Fruit fly (Drosophila melanogaster) whole organism, embryonic: ENCODE data around the gene Zasp66.

Experiments used
- BtbVII ChIP-seq: fragments of 200-800 bp; sonication (Bioruptor generic); optimal IDR thresholded peaks from 3 replicates; lab custom pipeline; 2017; ENCODE audit warnings: missing biosample characterization, mild to moderate bottlenecking, missing genetic modification characterization
- CG10431 ChIP-seq: fragments of 200-800 bp; sonication (Bioruptor generic); optimal IDR thresholded peaks from 3 replicates; lab custom pipeline; 2018; ENCODE audit warnings: missing biosample characterization, mild to moderate bottlenecking, missing genetic modification characterization
- CG11398 ChIP-seq: fragments of 200-800 bp; sonication (Bioruptor generic); optimal IDR thresholded peaks from 2 replicates; lab custom pipeline; 2016; ENCODE audit warnings: missing biosample characterization, missing genetic modification characterization
- CG12155 ChIP-seq: fragments of 200-800 bp; sonication (Bioruptor generic); optimal IDR thresholded peaks from 3 replicates; lab custom pipeline; 2016; ENCODE audit warnings: missing biosample characterization, missing genetic modification characterization
- CG12219 ChIP-seq: fragments of 200-800 bp; sonication (Bioruptor generic); optimal IDR thresholded peaks from 3 replicates; lab custom pipeline; 2018; ENCODE audit warnings: missing biosample characterization, mild to moderate bottlenecking, missing genetic modification characterization
- CG12744 ChIP-seq: fragments of 200-800 bp; sonication (Bioruptor generic); optimal IDR thresholded peaks from 2 replicates; lab custom pipeline; 2016; ENCODE audit warnings: missing biosample characterization, missing genetic modification characterization
- CG12769 ChIP-seq: fragments of 200-800 bp; sonication (Bioruptor generic); optimal IDR thresholded peaks from 2 replicates; lab custom pipeline; 2019; ENCODE audit warnings: missing biosample characterization, mild to moderate bottlenecking, missing genetic modification characterization, moderate library complexity
- CG13894 ChIP-seq: fragments of 200-800 bp; sonication (Bioruptor generic); optimal IDR thresholded peaks from 3 replicates; lab custom pipeline; 2018; ENCODE audit warnings: missing biosample characterization, mild to moderate bottlenecking, missing genetic modification characterization, moderate library complexity
- CG14710 ChIP-seq: fragments of 200-800 bp; sonication (Bioruptor generic); optimal IDR thresholded peaks from 3 replicates; lab custom pipeline; 2019; ENCODE audit warnings: missing biosample characterization, mild to moderate bottlenecking, missing genetic modification characterization, moderate library complexity
- CG14965 ChIP-seq: fragments of 200-800 bp; sonication (Bioruptor generic); optimal IDR thresholded peaks from 2 replicates; lab custom pipeline; 2016; ENCODE audit warnings: missing biosample characterization, missing genetic modification characterization, borderline replicate concordance
- CG15479 ChIP-seq: fragments of 200-800 bp; sonication (Bioruptor generic); optimal IDR thresholded peaks from 3 replicates; lab custom pipeline; 2019; ENCODE audit warnings: missing biosample characterization, mild to moderate bottlenecking, missing genetic modification characterization, moderate library complexity
- CG16813 ChIP-seq: fragments of 200-800 bp; sonication (Bioruptor generic); IDR thresholded peaks from 3 replicates; pipeline ENCODE4 v1.3.6; 2022; ENCODE audit warnings: missing biosample characterization, missing genetic modification characterization; ENCODE audit not compliant: partially characterized antibody
- CG16863 ChIP-seq: fragments of 200-800 bp; sonication (Bioruptor generic); optimal IDR thresholded peaks from 3 replicates; lab custom pipeline; 2016; ENCODE audit warnings: missing biosample characterization, missing genetic modification characterization
- CG17568 ChIP-seq: fragments of 200-800 bp; sonication (Bioruptor generic); optimal IDR thresholded peaks from 2 replicates; lab custom pipeline; 2018; ENCODE audit warnings: missing biosample characterization, mild to moderate bottlenecking, missing genetic modification characterization, moderate library complexity
- CG2120 ChIP-seq: fragments of 200-800 bp; sonication (Bioruptor generic); optimal IDR thresholded peaks from 3 replicates; lab custom pipeline; 2016; ENCODE audit warnings: missing biosample characterization, missing genetic modification characterization
- CG3163 ChIP-seq: fragments of 200-800 bp; sonication (Bioruptor generic); optimal IDR thresholded peaks from 3 replicates; lab custom pipeline; 2016; ENCODE audit warnings: missing biosample characterization, missing genetic modification characterization
- CG6791 ChIP-seq: fragments of 200-800 bp; sonication (Bioruptor generic); IDR thresholded peaks from 3 replicates; pipeline ENCODE4 v1.3.6; 2022; ENCODE audit warnings: missing biosample characterization, missing genetic modification characterization; ENCODE audit not compliant: partially characterized antibody
- CG7271 ChIP-seq: fragments of 200-800 bp; sonication (Bioruptor generic); optimal IDR thresholded peaks from 2 replicates; lab custom pipeline; 2018; ENCODE audit warnings: missing biosample characterization, mild to moderate bottlenecking, missing genetic modification characterization, moderate library complexity
- CkIIα-i1 ChIP-seq: fragments of 200-800 bp; sonication (Bioruptor generic); IDR thresholded peaks from 2 replicates; pipeline ENCODE4 v1.3.6; 2022; ENCODE audit warnings: missing biosample characterization, missing genetic modification characterization
- E2f1 ChIP-seq: fragments of 200-800 bp; sonication (Bioruptor generic); IDR thresholded peaks from 2 replicates; pipeline ENCODE4 v1.3.6; 2022; ENCODE audit warnings: missing biosample characterization, missing genetic modification characterization
- Gug ChIP-seq: fragments of 200-800 bp; sonication (Bioruptor generic); IDR thresholded peaks from 4 replicates; pipeline ENCODE4 v1.3.6; 2022; ENCODE audit warnings: missing biosample characterization, missing genetic modification characterization
- H15 ChIP-seq: fragments of 200-800 bp; sonication (Bioruptor generic); IDR thresholded peaks from 3 replicates; pipeline ENCODE4 v1.3.6; 2022; ENCODE audit warnings: missing biosample characterization, missing genetic modification characterization
- HLH4C ChIP-seq: fragments of 200-800 bp; sonication (Bioruptor generic); IDR thresholded peaks from 3 replicates; pipeline ENCODE4 v1.3.6; 2022; ENCODE audit warnings: missing biosample characterization, missing genetic modification characterization; ENCODE audit not compliant: partially characterized antibody
- Hr78 ChIP-seq, 2 experiments: fragments of 200-800 bp in 1 of 2; fragments of >200 bp in 1 of 2; sonication (Bioruptor generic) in 1 of 2; optimal IDR thresholded peaks; 2 replicates each; lab custom pipeline; 2017 to 2019; ENCODE audit warnings: missing biosample characterization in 2 of 2, missing genetic modification characterization in 2 of 2, mild to moderate bottlenecking in 1 of 2, moderate library complexity in 1 of 2
- MESR4 ChIP-seq: fragments of 200-800 bp; sonication (Bioruptor generic); optimal IDR thresholded peaks from 2 replicates; lab custom pipeline; 2018; ENCODE audit warnings: missing biosample characterization, mild to moderate bottlenecking, missing genetic modification characterization, moderate library complexity
- Max ChIP-seq: fragments of 200-800 bp; sonication (Bioruptor generic); optimal IDR thresholded peaks from 2 replicates; lab custom pipeline; 2016; ENCODE audit warnings: missing biosample characterization, mild to moderate bottlenecking, missing genetic modification characterization
- NC2α ChIP-seq: fragments of 200-800 bp; sonication (Bioruptor generic); optimal IDR thresholded peaks from 2 replicates; lab custom pipeline; 2016; ENCODE audit warnings: missing biosample characterization, missing genetic modification characterization
- PHDP ChIP-seq: fragments of 200-800 bp; sonication (Bioruptor generic); optimal IDR thresholded peaks from 3 replicates; lab custom pipeline; 2018; ENCODE audit warnings: missing biosample characterization, mild to moderate bottlenecking, missing genetic modification characterization, moderate library complexity
- ab ChIP-seq: fragments of 200-800 bp; sonication (Bioruptor generic); optimal IDR thresholded peaks from 2 replicates; lab custom pipeline; 2016; ENCODE audit warnings: missing biosample characterization, missing genetic modification characterization
- ash1 ChIP-seq: fragments of 200-800 bp; sonication (Bioruptor generic); optimal IDR thresholded peaks from 2 replicates; lab custom pipeline; 2018; ENCODE audit warnings: missing biosample characterization, mild to moderate bottlenecking, missing genetic modification characterization
- bsh ChIP-seq, 2 experiments: fragments of 200-800 bp; sonication (Bioruptor generic); optimal IDR thresholded peaks; 2 replicates each; lab custom pipeline; 2017 to 2018; ENCODE audit warnings: mild to moderate bottlenecking in 2 of 2, missing biosample characterization in 2 of 2, missing genetic modification characterization in 2 of 2, moderate library complexity in 1 of 2
- cg ChIP-seq: fragments of 200-800 bp; sonication (Bioruptor generic); optimal IDR thresholded peaks from 3 replicates; lab custom pipeline; 2019; ENCODE audit warnings: missing biosample characterization, mild to moderate bottlenecking, missing genetic modification characterization, moderate library complexity
- dysf ChIP-seq: fragments of 200-800 bp; sonication (Bioruptor generic); IDR thresholded peaks from 3 replicates; pipeline ENCODE4 v1.3.6; 2022; ENCODE audit warnings: missing biosample characterization, missing genetic modification characterization
- ems ChIP-seq: fragments of 200-800 bp; sonication (Bioruptor generic); optimal IDR thresholded peaks from 3 replicates; lab custom pipeline; 2016; ENCODE audit warnings: missing biosample characterization, missing genetic modification characterization
- en ChIP-seq: fragments of 200-800 bp; sonication (Bioruptor generic); optimal IDR thresholded peaks from 2 replicates; lab custom pipeline; 2016; ENCODE audit warnings: missing biosample characterization, missing genetic modification characterization
- ewg ChIP-seq: fragments of 200-800 bp; sonication (Bioruptor generic); optimal IDR thresholded peaks from 3 replicates; lab custom pipeline; 2017; ENCODE audit warnings: mild to moderate bottlenecking, missing biosample characterization, missing genetic modification reagents, missing genetic modification characterization
- fd102C ChIP-seq: fragments of 200-800 bp; sonication (Bioruptor generic); optimal IDR thresholded peaks from 2 replicates; lab custom pipeline; 2018; ENCODE audit warnings: missing biosample characterization, mild to moderate bottlenecking, missing genetic modification characterization, moderate library complexity
- gro ChIP-seq: fragments of 200-800 bp; sonication (Bioruptor generic); optimal IDR thresholded peaks from 2 replicates; lab custom pipeline; 2016; ENCODE audit warnings: missing biosample characterization, missing genetic modification characterization
- lmd ChIP-seq: fragments of 200-800 bp; sonication (Bioruptor generic); IDR thresholded peaks from 2 replicates; pipeline ENCODE4 v1.3.6; 2022; ENCODE audit warnings: missing biosample characterization, missing genetic modification characterization
- lola ChIP-seq, 3 experiments: fragments of >200 bp in 2 of 3; fragments of 200-800 bp in 1 of 3; sonication (Bioruptor generic) in 1 of 3; optimal IDR thresholded peaks; 2 replicates each; lab custom pipeline; 2017 to 2019; ENCODE audit warnings: missing biosample characterization in 3 of 3, missing genetic modification characterization in 3 of 3, mild to moderate bottlenecking in 1 of 3, moderate library complexity in 1 of 3
- ro ChIP-seq: fragments of 200-800 bp; sonication (Bioruptor generic); IDR thresholded peaks from 2 replicates; pipeline ENCODE4 v1.3.6; 2022; ENCODE audit warnings: missing biosample characterization, missing genetic modification characterization
- run ChIP-seq: fragments of 200-800 bp; sonication (Bioruptor generic); optimal IDR thresholded peaks from 3 replicates; lab custom pipeline; 2018; ENCODE audit warnings: missing biosample characterization, mild to moderate bottlenecking, missing genetic modification characterization
- sc ChIP-seq, 3 experiments: fragments of >200 bp in 2 of 3; fragments of 200-800 bp in 1 of 3; sonication (Bioruptor generic) in 1 of 3; optimal IDR thresholded peaks; 2 replicates in 2 of 3; 3 replicates in 1 of 3; lab custom pipeline; 2017; ENCODE audit warnings: mild to moderate bottlenecking in 1 of 3, missing biosample characterization in 1 of 3, missing genetic modification characterization in 1 of 3, missing genetic modification reagents in 1 of 3
- sima ChIP-seq: fragments of 200-800 bp; sonication (Bioruptor generic); optimal IDR thresholded peaks from 2 replicates; lab custom pipeline; 2016; ENCODE audit warnings: missing biosample characterization, missing genetic modification characterization
- sr ChIP-seq: fragments of 200-800 bp; sonication (Bioruptor generic); IDR thresholded peaks from 3 replicates; pipeline ENCODE4 v1.3.6; 2022; ENCODE audit warnings: missing biosample characterization, missing genetic modification characterization
- wek ChIP-seq: fragments of 200-800 bp; sonication (Bioruptor generic); optimal IDR thresholded peaks from 3 replicates; lab custom pipeline; 2018; ENCODE audit warnings: missing biosample characterization, mild to moderate bottlenecking, missing genetic modification characterization, moderate library complexity
- wor ChIP-seq: fragments of 200-800 bp; sonication (Bioruptor generic); IDR thresholded peaks from 2 replicates; pipeline ENCODE4 v1.3.6; 2022; ENCODE audit warnings: missing biosample characterization, missing genetic modification characterization

Gene Zasp66

DNA sequence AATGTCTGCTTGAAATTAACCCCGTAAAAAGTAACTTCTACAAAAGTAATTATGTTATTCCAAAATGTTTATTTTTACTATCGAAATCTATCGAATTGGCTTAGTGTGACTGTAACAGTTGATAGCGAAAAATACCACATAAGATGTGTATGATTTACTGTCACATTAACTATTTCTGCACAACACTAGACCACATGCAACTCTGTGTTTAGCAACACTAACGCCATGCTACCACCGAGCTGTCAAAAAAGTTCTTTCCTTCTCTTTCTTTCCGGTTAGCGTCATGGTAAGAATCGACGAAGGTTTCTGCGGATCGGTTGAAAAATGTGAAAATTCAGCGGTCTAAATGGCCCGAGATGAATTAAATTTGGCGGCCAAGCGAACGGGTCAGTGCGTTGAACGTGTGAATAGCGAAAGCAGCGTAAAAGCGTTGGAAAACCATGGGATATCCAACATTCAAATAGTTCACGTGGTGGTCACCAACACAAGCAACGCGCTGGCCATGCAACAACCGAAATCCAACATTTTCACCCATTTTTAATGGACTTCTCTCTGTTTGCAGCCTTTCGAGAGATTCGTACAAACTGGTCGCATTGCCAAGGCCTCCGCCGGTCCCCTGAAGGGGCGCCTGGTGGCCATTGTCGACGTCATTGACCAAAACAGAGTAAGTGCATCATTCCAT, 23.3 kb upstream of the Zasp66 start, which contains the start of the genes Nelf-E and RpL14 (continued):
- TF ChIP-seq ems (GFP tag; lab: Kevin White, UChicago) (peak; percentile 95), CG16863 (GFP tag; lab: Kevin White, UChicago) (peak; percentile 92), CG16813 (GFP tag; lab: Robert Waterston, UW) (no peak; the same call in 1 of the 3 replicates), E2f1 (GFP tag; lab: Robert Waterston, UW) (peak; percentile 85), ewg (GFP tag; lab: Kevin White, UChicago) (peak; percentile 91), CG12219 (GFP tag; lab: Kevin White, UChicago) (peak; percentile 92), CG3163 (peak; percentile 91), ab (GFP tag; lab: Kevin White, UChicago) (peak; percentile 40), BtbVII (peak; percentile 96), MESR4 (GFP tag; lab: Kevin White, UChicago) (peak; percentile 100), sima (GFP tag; lab: Kevin White, UChicago) (peak; percentile 87), PHDP (tag; lab: Kevin White, UChicago) (peak; percentile 95), Gug (peak; percentile 62; the same call in 3 of the 4 replicates), Max (GFP tag; lab: Kevin White, UChicago) (peak; percentile 92), fd102C (peak; percentile 90), lola (GFP tag; optimal IDR thresholded peaks at IDR 0.05; lab: Kevin White, UChicago) (peak in 1 of 3 experiments; percentile 72), wek (peak; percentile 93), H15 (GFP tag; lab: Robert Waterston, UW) (peak; percentile 94), CG13894 (tag; lab: Kevin White, UChicago) (peak; percentile 95), CG17568 (GFP tag; lab: Kevin White, UChicago) (no peak), lmd (GFP tag; lab: Robert Waterston, UW) (peak; percentile 87), CG14710 (peak; percentile 96), CG12155 (GFP tag; lab: Kevin White, UChicago) (peak; percentile 88), CG6791 (GFP tag; lab: Robert Waterston, UW) (no peak), CkIIα-i1 (GFP tag; lab: Robert Waterston, UW) (0 out of 2 replicates have a peak, but pooled peaks have one; percentile 29), sr (GFP tag; lab: Robert Waterston, UW) (peak; percentile 93), NC2α (GFP tag; lab: Kevin White, UChicago) (peak; percentile 96), CG12769 (peak; percentile 96), sc (optimal IDR thresholded peaks at IDR 0.05; lab: Kevin White, UChicago) (no peak), sc (GFP tag; optimal IDR thresholded peaks at IDR 0.05; lab: Kevin White, UChicago) (peak; percentile 88), wor (GFP tag; lab: Robert Waterston, UW) (peak; percentile 52), CG11398 (GFP tag; lab: Kevin White, UChicago) (peak; percentile 98), en (GFP tag; lab: Kevin White, UChicago) (peak; percentile 90), HLH4C (GFP tag; lab: Robert Waterston, UW) (peak; percentile 65), Hr78 (GFP tag; optimal IDR thresholded peaks at IDR 0.05; lab: Kevin White, UChicago) (no peak), ro (GFP tag; lab: Robert Waterston, UW) (peak; percentile 58; the same call in 1 of the 2 replicates), CG12744 (GFP tag; lab: Kevin White, UChicago) (peak; percentile 89), bsh (GFP tag; optimal IDR thresholded peaks at IDR 0.05; lab: Kevin White, UChicago) (peak in 1 of 2 experiments; percentile 91), ash1 (peak; percentile 98), CG15479 (peak; percentile 40), dysf (GFP tag; lab: Robert Waterston, UW) (peak; percentile 92), CG14965 (peak; percentile 82), CG7271 (peak; percentile 99), gro (GFP tag; lab: Kevin White, UChicago) (peak; percentile 97), CG2120 (GFP tag; lab: Kevin White, UChicago) (peak; percentile 94), CG10431 (GFP tag; lab: Kevin White, UChicago) (peak; percentile 94), run (tag; lab: Kevin White, UChicago) (peak; percentile 76), cg (GFP tag; lab: Kevin White, UChicago) (peak; percentile 21)
